Fruit fly (Drosophila melanogaster): Measurements from ENCODE around the gene HemK1.
A peak's percentile ranks its signal among the peaks of the same experiment; 100 is the strongest.

DNA sequence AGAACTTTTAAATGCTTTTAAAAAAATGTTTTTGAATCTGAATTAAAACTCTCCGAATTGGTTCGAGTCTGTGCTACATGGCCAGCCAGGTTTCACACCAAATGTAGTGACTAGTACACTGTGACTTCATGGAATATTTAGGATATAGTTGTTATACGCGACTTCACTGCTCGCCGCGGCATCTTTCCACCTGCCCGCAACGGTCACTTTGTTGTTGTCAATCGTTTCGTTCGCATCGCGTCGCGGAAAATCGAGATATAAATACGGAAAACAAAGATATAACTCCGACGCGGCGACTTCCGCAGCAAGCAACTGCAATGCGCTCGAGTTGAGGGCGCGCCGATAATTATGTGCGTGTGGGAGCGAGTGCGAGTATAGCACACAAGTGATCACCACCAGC is 30.9 kb upstream of the HemK1 start, which contains the start of gene CG31637:
- TF ChIP-seq cnc (optimal IDR thresholded peaks at IDR 0.05) (no peak), ovo (GFP tag; optimal IDR thresholded peaks at IDR 0.05) (no peak), Clk (GFP tag; optimal IDR thresholded peaks at IDR 0.05) (no peak), CG11617 (GFP tag; optimal IDR thresholded peaks at IDR 0.05) (no peak), Crg-1 (GFP tag; optimal IDR thresholded peaks at IDR 0.05) (no peak), kay (GFP tag; ENCODE audit: borderline replicate concordance) (no peak), CG1620 (GFP tag; optimal IDR thresholded peaks at IDR 0.05) (no peak), cic (GFP tag; optimal IDR thresholded peaks at IDR 0.05) (peak; percentile 11), bab1 (GFP tag; optimal IDR thresholded peaks at IDR 0.05) (peak; percentile 55), pad (GFP tag; optimal IDR thresholded peaks at IDR 0.05) (peak; percentile 18), Mnt (GFP tag; optimal IDR thresholded peaks at IDR 0.05) (no peak)

Measured in whole organism, adult.